Worm (Caenorhabditis elegans): ENCODE measurements around the gene W01D2.6.

Gene W01D2.6

ce11 chrII:14841253-14841652, 32.5 kb downstream of the W01D2.6 start:
- TF ChIP-seq aly-2 (tag; optimal IDR thresholded peaks at IDR 0.05) (no peak), fos-1 (tag; optimal IDR thresholded peaks at IDR 0.05) (no peak), ama-1 (optimal IDR thresholded peaks at IDR 0.05) (no peak), sma-9 (GFP tag; optimal IDR thresholded peaks at IDR 0.05) (peak; percentile 16), sma-9 (tag; optimal IDR thresholded peaks at IDR 0.05) (no peak), mbf-1 (tag; optimal IDR thresholded peaks at IDR 0.05) (no peak), nhr-129 (tag; optimal IDR thresholded peaks at IDR 0.05) (peak; percentile 39), lsy-2 (tag; optimal IDR thresholded peaks at IDR 0.05) (peak in 1 of 2 experiments; percentile 81)

ce11 chrII:14843016-14843415, 34.2 kb downstream of the W01D2.6 start, which contains the start of gene cdh-7:
cdh-7 (plus strand) TSS chrII:14843229.
- TF ChIP-seq ZK546.5 (tag; optimal IDR thresholded peaks at IDR 0.05): no peak
- no peak for TF ChIP-seq aly-2 (tag; optimal IDR thresholded peaks at IDR 0.05)
- no peak for TF ChIP-seq gmeb-1 (tag; optimal IDR thresholded peaks at IDR 0.05)
- no peak for TF ChIP-seq nhr-12 (tag; optimal IDR thresholded peaks at IDR 0.05)
- TF ChIP-seq nhr-25 (tag; optimal IDR thresholded peaks at IDR 0.05): no peak
- no peak for TF ChIP-seq nhr-21 (tag; optimal IDR thresholded peaks at IDR 0.05)
- no peak for TF ChIP-seq nhr-23 (tag; optimal IDR thresholded peaks at IDR 0.05)
- TF ChIP-seq nhr-77 (tag; optimal IDR thresholded peaks at IDR 0.05): no peak
- TF ChIP-seq nhr-129 (tag; optimal IDR thresholded peaks at IDR 0.05): no peak
- TF ChIP-seq ceh-82 (tag; optimal IDR thresholded peaks at IDR 0.05): no peak
- no peak for TF ChIP-seq ztf-1 (GFP tag; conservative IDR thresholded peaks at IDR 0.05)
- no peak for TF ChIP-seq nhr-11 (tag; optimal IDR thresholded peaks at IDR 0.05)
- no peak for TF ChIP-seq dmd-4 (tag; optimal IDR thresholded peaks at IDR 0.05)
- no peak for TF ChIP-seq lin-39 (tag; optimal IDR thresholded peaks at IDR 0.05)

ce11 chrII:14844253-14844652, 35.5 kb downstream of the W01D2.6 start:
- TF ChIP-seq sma-3 (GFP tag; optimal IDR thresholded peaks at IDR 0.05): peak; percentile 14
- peak; percentile 47 for TF ChIP-seq nhr-21 (tag; optimal IDR thresholded peaks at IDR 0.05)
- no peak for TF ChIP-seq nhr-23 (tag; optimal IDR thresholded peaks at IDR 0.05)

DNA sequence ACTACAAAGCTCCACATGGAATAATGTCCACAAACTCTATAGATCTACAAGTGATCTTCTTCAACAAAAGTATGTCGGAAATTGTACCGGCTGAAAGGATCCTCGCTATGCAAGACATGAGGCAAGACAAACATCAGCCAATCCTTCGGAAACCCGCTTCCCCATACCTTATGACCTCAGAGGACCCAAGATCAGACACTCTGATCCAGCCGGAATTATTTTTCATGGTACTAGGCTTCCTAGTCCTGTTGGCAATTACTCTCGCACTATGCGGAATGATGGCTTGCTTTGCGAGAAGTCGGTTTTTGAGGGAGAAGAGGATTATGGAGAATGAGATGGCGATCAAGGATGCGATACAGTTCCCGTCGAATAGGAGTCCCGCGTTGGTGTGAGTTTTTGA, 41.1 kb downstream of the W01D2.6 start:
- no peak for TF ChIP-seq lin-39 (tag; optimal IDR thresholded peaks at IDR 0.05)
- TF ChIP-seq lin-11 (tag; optimal IDR thresholded peaks at IDR 0.05): no peak
- no peak for TF ChIP-seq mab-5 (tag; optimal IDR thresholded peaks at IDR 0.05)
- TF ChIP-seq zag-1 (tag; optimal IDR thresholded peaks at IDR 0.05): no peak
- TF ChIP-seq ztf-1 (GFP tag; conservative IDR thresholded peaks at IDR 0.05): no peak
- no peak for TF ChIP-seq lsy-2 (tag; optimal IDR thresholded peaks at IDR 0.05)
- no peak for TF ChIP-seq nhr-77 (tag; optimal IDR thresholded peaks at IDR 0.05)
- no peak for TF ChIP-seq sma-9 (GFP tag; optimal IDR thresholded peaks at IDR 0.05)
- TF ChIP-seq sma-9 (tag; optimal IDR thresholded peaks at IDR 0.05): no peak
- no peak for TF ChIP-seq nhr-11 (tag; optimal IDR thresholded peaks at IDR 0.05)
- no peak for TF ChIP-seq gmeb-1 (tag; optimal IDR thresholded peaks at IDR 0.05)
- no peak for TF ChIP-seq nhr-129 (tag; optimal IDR thresholded peaks at IDR 0.05)
- TF ChIP-seq nhr-25 (tag; optimal IDR thresholded peaks at IDR 0.05): no peak
- no peak for TF ChIP-seq egl-27 (tag; optimal IDR thresholded peaks at IDR 0.05)
- no peak for TF ChIP-seq lin-13 (GFP tag; optimal IDR thresholded peaks at IDR 0.05)
- no peak for TF ChIP-seq nhr-6 (tag; optimal IDR thresholded peaks at IDR 0.05)
- TF ChIP-seq aly-2 (tag; optimal IDR thresholded peaks at IDR 0.05): no peak
- no peak for TF ChIP-seq nhr-21 (tag; optimal IDR thresholded peaks at IDR 0.05)
- no peak for TF ChIP-seq unc-55 (GFP tag; optimal IDR thresholded peaks at IDR 0.05)
- no peak for TF ChIP-seq ama-1 (optimal IDR thresholded peaks at IDR 0.05)

- TF ChIP-seq ztf-11 (tag; optimal IDR thresholded peaks at IDR 0.05) (no peak), fos-1 (tag; optimal IDR thresholded peaks at IDR 0.05) (peak; percentile 28), nhr-25 (tag; optimal IDR thresholded peaks at IDR 0.05) (peak; percentile 33)
Measured at ce11 chrII:14851483-14851882, 42.7 kb downstream of the W01D2.6 start, which contains the start of gene R05H10.1. R05H10.1 (plus strand) TSS chrII:14851816.

DNA sequence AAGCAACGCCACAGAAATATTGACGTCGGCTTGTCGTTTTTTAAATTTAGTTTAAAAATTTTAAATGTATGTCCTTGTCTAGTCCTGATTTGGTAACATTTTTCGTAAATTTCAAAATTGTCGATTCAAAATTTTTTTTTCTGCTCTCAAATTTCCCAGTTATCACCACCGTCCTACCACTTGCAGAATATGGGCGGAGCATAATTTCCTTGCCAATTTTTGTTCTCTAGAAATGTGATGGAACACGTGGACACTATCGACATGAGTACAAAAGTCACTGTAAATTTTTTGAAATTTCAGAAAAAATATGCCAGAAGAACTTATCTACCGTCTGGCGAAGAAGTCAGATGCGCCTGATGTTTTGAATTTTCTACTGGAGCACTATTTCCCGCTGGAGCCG, 46.4 kb downstream of the W01D2.6 start, which contains the start of gene R05H10.7:
R05H10.7 (plus strand) TSS at position 301 of the 400 bp plus-strand sequence.
- TF ChIP-seq crh-2 (tag; optimal IDR thresholded peaks at IDR 0.05) (no peak), mbf-1 (tag; optimal IDR thresholded peaks at IDR 0.05) (no peak), sma-9 (GFP tag; optimal IDR thresholded peaks at IDR 0.05) (no peak), sma-9 (tag; optimal IDR thresholded peaks at IDR 0.05) (no peak), ceh-16 (tag; optimal IDR thresholded peaks at IDR 0.05) (no peak), egl-27 (tag; optimal IDR thresholded peaks at IDR 0.05) (no peak), ztf-11 (tag; optimal IDR thresholded peaks at IDR 0.05) (no peak), blmp-1 (tag; optimal IDR thresholded peaks at IDR 0.05; ENCODE audit: insufficient read depth) (no peak), ZK546.5 (tag; optimal IDR thresholded peaks at IDR 0.05) (no peak), unc-39 (tag; optimal IDR thresholded peaks at IDR 0.05) (no peak), alr-1 (tag; optimal IDR thresholded peaks at IDR 0.05) (no peak), lin-13 (GFP tag; optimal IDR thresholded peaks at IDR 0.05) (no peak), nhr-11 (tag; optimal IDR thresholded peaks at IDR 0.05) (no peak), sem-4 (tag; optimal IDR thresholded peaks at IDR 0.05) (no peak), nhr-6 (tag; optimal IDR thresholded peaks at IDR 0.05) (no peak), gmeb-1 (tag; optimal IDR thresholded peaks at IDR 0.05) (no peak), peb-1 (tag; optimal IDR thresholded peaks at IDR 0.05) (no peak), F13H6.1 (tag; optimal IDR thresholded peaks at IDR 0.05) (no peak), lsy-2 (tag; optimal IDR thresholded peaks at IDR 0.05) (no peak), elt-3 (tag; optimal IDR thresholded peaks at IDR 0.05) (no peak), nhr-23 (tag; optimal IDR thresholded peaks at IDR 0.05) (no peak)

Measured in whole organism, L2 larva.